Fruit fly (Drosophila melanogaster): ENCODE data around the gene Elys.

DNA sequence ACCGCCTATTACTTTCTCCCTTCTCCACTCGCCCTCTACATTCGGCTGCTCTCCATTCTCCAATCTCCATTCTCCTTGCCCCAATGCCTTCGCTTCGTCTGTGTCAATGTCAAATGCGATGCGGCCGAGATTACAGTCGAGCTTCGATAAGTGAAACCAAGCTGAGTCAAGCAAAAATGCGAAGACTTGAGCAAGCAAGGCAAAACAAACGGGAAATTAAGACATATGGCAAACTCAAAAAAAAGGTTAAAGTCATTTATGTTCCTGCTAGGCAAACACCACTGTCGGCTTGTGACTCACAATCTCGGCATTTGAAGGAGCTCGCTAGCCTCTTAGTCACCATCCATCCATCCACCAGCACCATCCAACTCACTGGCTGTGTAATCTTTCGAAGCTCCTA is 16.3 kb downstream of the Elys start:
- TF ChIP-seq CG8478 (optimal IDR thresholded peaks at IDR 0.05): no peak
- TF ChIP-seq psq (optimal IDR thresholded peaks at IDR 0.05): no peak
- no peak for TF ChIP-seq pan (optimal IDR thresholded peaks at IDR 0.05)

All from whole organism.